Worm (Caenorhabditis elegans) whole organism, late embryonic: ENCODE data around the gene mars-1.

Source experiments
- ama-1 ChIP-seq: fragments of 150-350 bp; optimal IDR thresholded peaks from 2 replicates; lab custom pipeline; 2014
- ceh-48 ChIP-seq: sonication (generic microtip); optimal IDR thresholded peaks from 2 replicates; lab custom pipeline; 2016; ENCODE audit warnings: missing genetic modification characterization, inconsistent platforms, missing compliant biosample characterization
- dmd-4 ChIP-seq: sonication (generic microtip); optimal IDR thresholded peaks from 2 replicates; lab custom pipeline; 2016; ENCODE audit warnings: borderline replicate concordance, missing genetic modification characterization, missing compliant biosample characterization
- lim-6 ChIP-seq: sonication (generic microtip); optimal IDR thresholded peaks from 2 replicates; lab custom pipeline; 2016; ENCODE audit warnings: missing genetic modification characterization, missing compliant biosample characterization
- madf-2 ChIP-seq: sonication (generic microtip); optimal IDR thresholded peaks from 2 replicates; lab custom pipeline; 2017; ENCODE audit warnings: missing genetic modification characterization, missing compliant biosample characterization
- pha-2 ChIP-seq: sonication (generic microtip); optimal IDR thresholded peaks from 2 replicates; lab custom pipeline; 2017; ENCODE audit warnings: mild to moderate bottlenecking, missing genetic modification characterization, missing compliant biosample characterization
- pha-4 ChIP-seq: fragments of 150-350 bp; optimal IDR thresholded peaks from 2 replicates; lab custom pipeline; 2018; ENCODE audit warnings: missing biosample characterization, missing genetic modification reagents, missing genetic modification characterization
- pqm-1 ChIP-seq: sonication (generic microtip); optimal IDR thresholded peaks from 2 replicates; lab custom pipeline; 2016; ENCODE audit warnings: missing genetic modification characterization, missing compliant biosample characterization
- tbx-2 ChIP-seq: sonication (generic microtip); optimal IDR thresholded peaks from 2 replicates; lab custom pipeline; 2016; ENCODE audit warnings: missing genetic modification characterization, missing compliant biosample characterization
- unc-55 ChIP-seq: sonication (generic microtip); optimal IDR thresholded peaks from 2 replicates; lab custom pipeline; 2017; ENCODE audit warnings: missing biosample characterization, missing genetic modification reagents, missing genetic modification characterization
- zip-5 ChIP-seq: sonication (generic microtip); optimal IDR thresholded peaks from 2 replicates; lab custom pipeline; 2016; ENCODE audit warnings: missing genetic modification characterization, missing compliant biosample characterization
- ztf-16 ChIP-seq: sonication (generic microtip); optimal IDR thresholded peaks from 2 replicates; lab custom pipeline; 2017; ENCODE audit warnings: missing genetic modification characterization, missing compliant biosample characterization

DNA sequence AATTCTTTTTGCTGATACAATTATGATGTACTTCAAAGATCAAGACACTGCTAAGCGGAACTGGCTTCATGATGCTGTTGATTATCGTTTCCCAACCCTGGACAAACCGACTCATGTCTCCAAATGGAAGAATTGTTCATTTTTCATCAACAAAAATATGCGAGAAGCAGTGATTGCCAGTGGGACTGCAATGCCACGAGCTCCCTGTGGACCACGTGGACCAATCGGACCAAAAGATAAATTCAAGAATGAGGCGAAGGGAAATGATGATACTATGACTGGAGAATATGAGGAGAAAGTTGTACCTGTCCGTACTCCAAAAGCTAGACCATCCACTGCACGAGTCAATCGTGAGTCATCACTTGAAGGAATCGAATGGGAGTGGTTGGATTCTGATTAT is 48.8 kb downstream of the mars-1 start:
- TF ChIP-seq pha-4 = no peak
- no peak for TF ChIP-seq ceh-48 (tag; lab: Kevin White, UChicago)
- TF ChIP-seq dmd-4 (tag; lab: Kevin White, UChicago) = no peak
- TF ChIP-seq pha-2 (tag; lab: Kevin White, UChicago) = no peak
- no peak for TF ChIP-seq ama-1 (lab: Kevin White, UChicago)
- no peak for TF ChIP-seq madf-2 (tag; lab: Kevin White, UChicago)
- no peak for TF ChIP-seq lim-6 (tag; lab: Kevin White, UChicago)
- TF ChIP-seq pqm-1 = no peak
- TF ChIP-seq unc-55 (GFP tag; lab: Kevin White, UChicago) = no peak
- no peak for TF ChIP-seq tbx-2
- no peak for TF ChIP-seq zip-5 (tag; lab: Kevin White, UChicago)
- TF ChIP-seq ztf-16 = no peak
